Worm (Caenorhabditis elegans): ENCODE data around the gene ZC262.7.

ZC262.7 gene

DNA sequence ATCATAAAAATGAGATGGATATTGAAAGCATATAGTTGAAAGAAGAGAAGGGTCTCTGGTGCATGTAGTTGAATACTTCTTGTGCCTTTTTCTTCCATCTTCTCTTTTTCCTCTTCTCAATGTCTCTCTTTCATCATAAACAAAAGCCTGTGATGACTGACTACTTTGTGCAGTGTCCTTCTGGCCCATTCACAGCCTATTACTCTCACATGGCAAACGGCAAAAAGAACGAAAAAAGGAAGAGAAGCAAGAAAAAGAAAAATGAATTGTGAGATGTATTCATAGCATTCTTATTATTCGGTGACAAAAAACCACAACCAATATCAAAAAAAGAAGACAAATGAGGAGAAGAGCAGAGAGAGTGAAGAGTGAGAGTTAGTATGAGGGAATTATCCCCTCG lies 22.9 kb downstream of the ZC262.7 start:
- TF ChIP-seq ZK185.1 (tag; optimal IDR thresholded peaks at IDR 0.05; ENCODE audit: poor library complexity, severe bottlenecking) (no peak), efl-1 (GFP tag; optimal IDR thresholded peaks at IDR 0.05) (no peak), let-526 (GFP tag; IDR thresholded peaks at IDR 0.05) (no peak), athp-1 (tag; optimal IDR thresholded peaks at IDR 0.05) (no peak), snpc-4 (GFP tag; optimal IDR thresholded peaks at IDR 0.05) (no peak), snpc-4 (tag; optimal IDR thresholded peaks at IDR 0.05) (no peak), fkh-3 (tag; optimal IDR thresholded peaks at IDR 0.05) (no peak), tbx-9 (tag; optimal IDR thresholded peaks at IDR 0.05; ENCODE audit: borderline replicate concordance) (no peak), hsf-1 (GFP tag; IDR thresholded peaks at IDR 0.05) (no peak), mxl-1 (tag; optimal IDR thresholded peaks at IDR 0.05) (no peak), bed-2 (GFP tag; IDR thresholded peaks at IDR 0.05) (no peak), akir-1 (GFP tag; optimal IDR thresholded peaks at IDR 0.05) (no peak), Y53G8AR.9 (GFP tag; conservative IDR thresholded peaks at IDR 0.05) (no peak), attf-6 (GFP tag; IDR thresholded peaks at IDR 0.05) (no peak), ceh-100 (GFP tag; IDR thresholded peaks at IDR 0.05) (no peak), F33H1.4 (GFP tag; IDR thresholded peaks at IDR 0.05) (no peak), B0336.3 (GFP tag; IDR thresholded peaks at IDR 0.05) (no peak), ztf-28 (GFP tag; IDR thresholded peaks at IDR 0.05) (no peak)

ce11 chrIII:8320183-8320582 lies 24.0 kb downstream of the ZC262.7 start, which contains the start of gene F10E9.10:
Gene F10E9.10 (minus strand): TSS chrIII:8320283.
- TF ChIP-seq B0261.1 (tag; optimal IDR thresholded peaks at IDR 0.05) (no peak), F22D6.2 (tag; optimal IDR thresholded peaks at IDR 0.05) (no peak), zim-3 (tag; optimal IDR thresholded peaks at IDR 0.05) (no peak), zfh-2 (GFP tag; conservative IDR thresholded peaks at IDR 0.05) (no peak), efl-1 (GFP tag; optimal IDR thresholded peaks at IDR 0.05) (no peak), mcd-1 (GFP tag; IDR thresholded peaks at IDR 0.05) (no peak), attf-5 (GFP tag; optimal IDR thresholded peaks at IDR 0.05) (no peak), rpc-1 (optimal IDR thresholded peaks at IDR 0.05) (no peak), rpc-1 (tag; optimal IDR thresholded peaks at IDR 0.05) (no peak), ets-4 (GFP tag; optimal IDR thresholded peaks at IDR 0.05) (no peak), unc-62 (GFP tag; optimal IDR thresholded peaks at IDR 0.05) (no peak), ztf-3 (GFP tag; optimal IDR thresholded peaks at IDR 0.05) (no peak), Y53F4B.3 (GFP tag; IDR thresholded peaks at IDR 0.05) (no peak)

ce11 chrIII:8319100-8319499 lies 25.0 kb downstream of the ZC262.7 start, which contains the start of gene F10E9.11:
Gene F10E9.11 (minus strand): TSS chrIII:8319260.
- TF ChIP-seq rec-8 (tag; optimal IDR thresholded peaks at IDR 0.05) (peak in 1 of 2 experiments; percentile 66), Y56A3A.18 (GFP tag; IDR thresholded peaks at IDR 0.05) (no peak), him-1 (tag; optimal IDR thresholded peaks at IDR 0.05) (peak; percentile 63), pha-4 (tag; optimal IDR thresholded peaks at IDR 0.05) (peak; percentile 5), nfya-2 (GFP tag; IDR thresholded peaks at IDR 0.05) (no peak), madf-10 (tag; optimal IDR thresholded peaks at IDR 0.05) (peak; percentile 66), attf-3 (GFP tag; conservative IDR thresholded peaks at IDR 0.05) (peak; percentile 73), Y53G8AR.9 (GFP tag; conservative IDR thresholded peaks at IDR 0.05) (peak; percentile 62; the same call in 1 of the 2 replicates), ceh-40 (GFP tag; IDR thresholded peaks at IDR 0.05) (0 out of 2 replicates have a peak, but pooled peaks have one; percentile 43), ztf-25 (GFP tag; IDR thresholded peaks at IDR 0.05) (0 out of 2 replicates have a peak, but pooled peaks have one; percentile 55), tbp1 (GFP tag; optimal IDR thresholded peaks at IDR 0.05) (peak; percentile 57), D2030.7 (GFP tag; IDR thresholded peaks at IDR 0.05) (peak; percentile 70), attf-5 (GFP tag; optimal IDR thresholded peaks at IDR 0.05) (peak; percentile 67), die-1 (tag; optimal IDR thresholded peaks at IDR 0.05) (no peak), B0035.1 (tag; optimal IDR thresholded peaks at IDR 0.05) (no peak), ets-4 (GFP tag; optimal IDR thresholded peaks at IDR 0.05) (no peak), B0336.3 (GFP tag; IDR thresholded peaks at IDR 0.05) (no peak), ceh-79 (tag; optimal IDR thresholded peaks at IDR 0.05) (no peak), B0261.1 (tag; optimal IDR thresholded peaks at IDR 0.05) (no peak), let-607 (tag; optimal IDR thresholded peaks at IDR 0.05) (peak in 1 of 2 experiments; percentile 33), aptf-2 (GFP tag; conservative IDR thresholded peaks at IDR 0.05) (0 out of 2 replicates have a peak, but pooled peaks have one; percentile 37), let-526 (GFP tag; IDR thresholded peaks at IDR 0.05) (peak; percentile 81), nhr-90 (tag; optimal IDR thresholded peaks at IDR 0.05) (no peak)
